Worm (Caenorhabditis elegans) whole organism, young adult: ENCODE data around the gene his-31.

Experiments
- snpc-1.1 ChIP-seq: sonication (generic microtip); optimal IDR thresholded peaks from 2 replicates; lab custom pipeline; 2017; ENCODE audit warnings: missing genetic modification characterization, mild to moderate bottlenecking, missing compliant biosample characterization, antibody characterized with exemption, moderate library complexity, missing genotype, missing genetic modification reagents; ENCODE audit not compliant: insufficient read depth
- tlf-1 ChIP-seq: fragments of 200-800 bp; sonication (Bioruptor generic); optimal IDR thresholded peaks from 2 replicates; lab custom pipeline; 2018; ENCODE audit warnings: mild to moderate bottlenecking, missing genetic modification characterization, missing compliant biosample characterization

DNA sequence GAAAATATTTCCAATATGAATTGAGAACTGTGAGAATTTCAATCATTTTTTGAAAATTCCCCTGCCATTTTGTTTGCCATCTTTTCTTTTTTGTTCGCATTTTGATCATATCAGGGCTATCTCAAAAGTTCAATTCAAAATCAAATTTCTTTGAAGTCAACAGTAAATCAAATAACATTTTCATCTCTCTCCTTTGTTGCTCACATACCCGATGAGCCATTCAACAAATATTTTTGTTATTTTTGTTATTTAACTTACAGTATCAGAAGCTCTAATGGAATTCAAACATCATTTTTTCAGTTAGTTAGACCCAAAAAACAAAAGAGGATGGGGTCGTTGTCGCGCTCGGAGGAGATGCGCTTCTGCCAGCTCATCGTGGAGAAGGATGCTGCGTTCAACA lies 30.1 kb downstream of the his-31 start, which contains the start of gene vha-5:
- TF ChIP-seq tlf-1 (GFP tag; lab: Kevin White, UChicago), result no peak
- no peak for TF ChIP-seq snpc-1.1 (tag; lab: Kevin White, UChicago)
